Fruit fly (Drosophila melanogaster): ENCODE results near the gene dl.

Gene dl

dm6 chr2L:17465915-17466677 is 15.9 kb upstream of the dl start (continued):
- peak; percentile 62; the same call in 1 of the 2 replicates for TF ChIP-seq dimm (GFP tag; IDR thresholded peaks at IDR 0.05)
- peak; percentile 60 for TF ChIP-seq trh (GFP tag; optimal IDR thresholded peaks at IDR 0.05)
- no peak for TF ChIP-seq grn (GFP tag; optimal IDR thresholded peaks at IDR 0.05)
- peak; percentile 73 for TF ChIP-seq CG13775 (GFP tag; optimal IDR thresholded peaks at IDR 0.05)
- peak; percentile 63 for TF ChIP-seq CG16815 (GFP tag; optimal IDR thresholded peaks at IDR 0.05)
- peak; percentile 77 for TF ChIP-seq CG2202 (tag; optimal IDR thresholded peaks at IDR 0.05)
- TF ChIP-seq yki (optimal IDR thresholded peaks at IDR 0.05), result no peak
- TF ChIP-seq dm (GFP tag; optimal IDR thresholded peaks at IDR 0.05), result peak; percentile 49
- no peak for TF ChIP-seq pfk (GFP tag; optimal IDR thresholded peaks at IDR 0.05)
- no peak for TF ChIP-seq ftz-f1 (GFP tag; optimal IDR thresholded peaks at IDR 0.05)
- TF ChIP-seq Hr51 (GFP tag; optimal IDR thresholded peaks at IDR 0.05), result peak; percentile 64 to 87
- TF ChIP-seq ab (GFP tag; optimal IDR thresholded peaks at IDR 0.05), result no peak
- peak; percentile 41 for TF ChIP-seq CG15011 (GFP tag; optimal IDR thresholded peaks at IDR 0.05)
- peak; percentile 73 for TF ChIP-seq ttk (GFP tag; IDR thresholded peaks at IDR 0.05)
- TF ChIP-seq Nf-YA (GFP tag; IDR thresholded peaks at IDR 0.05), result peak; percentile 80
- TF ChIP-seq CG12942 (GFP tag; optimal IDR thresholded peaks at IDR 0.05), result peak; percentile 72
- peak; percentile 75 for TF ChIP-seq CG16863 (GFP tag; optimal IDR thresholded peaks at IDR 0.05)
- TF ChIP-seq ash1 (GFP tag; optimal IDR thresholded peaks at IDR 0.05), result no peak
- peak; percentile 52; the same call in 1 of the 2 replicates for TF ChIP-seq klu (GFP tag; IDR thresholded peaks at IDR 0.05)
- no peak for TF ChIP-seq CG9797 (GFP tag; optimal IDR thresholded peaks at IDR 0.05)
- peak; percentile 46; the same call in 1 of the 2 replicates for TF ChIP-seq ro (GFP tag; IDR thresholded peaks at IDR 0.05)
- peak; percentile 85 for TF ChIP-seq Fer1 (GFP tag; optimal IDR thresholded peaks at IDR 0.05)
- peak; percentile 67 for TF ChIP-seq wdn (GFP tag; IDR thresholded peaks at IDR 0.05)
- TF ChIP-seq dysf (GFP tag; IDR thresholded peaks at IDR 0.05), result peak; percentile 85
- TF ChIP-seq dati (GFP tag; IDR thresholded peaks at IDR 0.05), result peak; percentile 38; the same call in 1 of the 2 replicates
- peak; percentile 71 for TF ChIP-seq CG10959 (GFP tag; IDR thresholded peaks at IDR 0.05)
- TF ChIP-seq HLH54F (GFP tag; optimal IDR thresholded peaks at IDR 0.05), result peak; percentile 72
- TF ChIP-seq HmgD (GFP tag; optimal IDR thresholded peaks at IDR 0.05), result peak; percentile 50
- TF ChIP-seq tx (GFP tag; optimal IDR thresholded peaks at IDR 0.05), result peak; percentile 78
- TF ChIP-seq pb (GFP tag; optimal IDR thresholded peaks at IDR 0.05), result peak; percentile 75
- TF ChIP-seq CG18764 (GFP tag; optimal IDR thresholded peaks at IDR 0.05), result peak; percentile 68
- TF ChIP-seq CG12155 (GFP tag; optimal IDR thresholded peaks at IDR 0.05), result peak; percentile 73
- peak; percentile 76 for TF ChIP-seq Fer3 (tag; optimal IDR thresholded peaks at IDR 0.05)
- peak; percentile 75 for TF ChIP-seq CrebB (tag; optimal IDR thresholded peaks at IDR 0.05)
- TF ChIP-seq so (GFP tag; IDR thresholded peaks at IDR 0.05), result peak; percentile 64; the same call in 1 of the 3 replicates
- TF ChIP-seq CG4404 (GFP tag; IDR thresholded peaks at IDR 0.05), result peak; percentile 63
- TF ChIP-seq CG10431 (GFP tag; optimal IDR thresholded peaks at IDR 0.05), result peak; percentile 46
- TF ChIP-seq Hey (tag; optimal IDR thresholded peaks at IDR 0.05), result no peak
- TF ChIP-seq CG6813 (GFP tag; optimal IDR thresholded peaks at IDR 0.05), result peak; percentile 76
- TF ChIP-seq sr (GFP tag; IDR thresholded peaks at IDR 0.05), result no peak
- no peak for TF ChIP-seq Trl (optimal IDR thresholded peaks at IDR 0.05)
- TF ChIP-seq Trl (GFP tag; optimal IDR thresholded peaks at IDR 0.05), result peak; percentile 66
- peak; percentile 69 for TF ChIP-seq Rx (GFP tag; IDR thresholded peaks at IDR 0.05)
- TF ChIP-seq gem (tag; optimal IDR thresholded peaks at IDR 0.05), result peak; percentile 91
- peak; percentile 74 for TF ChIP-seq ssp (GFP tag; IDR thresholded peaks at IDR 0.05)
- TF ChIP-seq zfh2 (GFP tag; optimal IDR thresholded peaks at IDR 0.05), result no peak
- TF ChIP-seq bsh (GFP tag; optimal IDR thresholded peaks at IDR 0.05), result peak; percentile 60 to 92
- no peak for TF ChIP-seq vnd (GFP tag; IDR thresholded peaks at IDR 0.05; ENCODE audit: partially characterized antibody)
- TF ChIP-seq CG14710 (tag; optimal IDR thresholded peaks at IDR 0.05), result peak; percentile 84
- no peak for TF ChIP-seq inv (GFP tag; IDR thresholded peaks at IDR 0.05; ENCODE audit: partially characterized antibody)
- peak; percentile 69 for TF ChIP-seq en (GFP tag; optimal IDR thresholded peaks at IDR 0.05)
